Worm (Caenorhabditis elegans) whole organism, young adult: Measurements from ENCODE around the gene fip-7.

Experiments used
- B0019.2 ChIP-seq: fragments of 200-800 bp; sonication (Bioruptor generic); conservative IDR thresholded peaks from 2 replicates; pipeline ENCODE4 v1.3.6; 2022; ENCODE audit warnings: missing genetic modification reagents, missing genetic modification characterization, missing compliant biosample characterization
- F10E7.11 ChIP-seq: sonication (generic microtip); optimal IDR thresholded peaks from 2 replicates; lab custom pipeline; 2017; ENCODE audit warnings: mild to moderate bottlenecking, missing genetic modification characterization, moderate library complexity, missing compliant biosample characterization
- F22D6.2 ChIP-seq: sonication (generic microtip); optimal IDR thresholded peaks from 2 replicates; lab custom pipeline; 2016; ENCODE audit warnings: mild to moderate bottlenecking, missing genetic modification characterization, missing compliant biosample characterization
- Y53F4B.3 ChIP-seq: fragments of 200-800 bp; sonication (Bioruptor generic); IDR thresholded peaks from 2 replicates; pipeline ENCODE4 v1.3.6; 2022; ENCODE audit warnings: missing genetic modification reagents, missing genetic modification characterization, missing compliant biosample characterization
- Y79H2A.3 ChIP-seq: fragments of 200-800 bp; sonication (Bioruptor generic); conservative IDR thresholded peaks from 2 replicates; pipeline ENCODE4 v1.3.6; 2022; ENCODE audit warnings: missing genetic modification reagents, missing genetic modification characterization, missing compliant biosample characterization
- athp-1 ChIP-seq: sonication (generic microtip); optimal IDR thresholded peaks from 2 replicates; lab custom pipeline; 2017; ENCODE audit warnings: mild to moderate bottlenecking, missing genetic modification characterization, missing compliant biosample characterization
- attf-6 ChIP-seq: fragments of 200-800 bp; sonication (Bioruptor generic); IDR thresholded peaks from 2 replicates; pipeline ENCODE4 v1.3.6; 2022; ENCODE audit warnings: missing genetic modification reagents, missing genetic modification characterization, missing compliant biosample characterization
- ccch-3 ChIP-seq: fragments of 200-800 bp; sonication (Bioruptor generic); optimal IDR thresholded peaks from 2 replicates; lab custom pipeline; 2018; ENCODE audit warnings: mild to moderate bottlenecking, missing genetic modification characterization, missing compliant biosample characterization
- cebp-2 ChIP-seq: fragments of 200-800 bp; sonication (Bioruptor generic); IDR thresholded peaks from 2 replicates; pipeline ENCODE4 v1.3.6; 2022; ENCODE audit warnings: missing genetic modification characterization, missing compliant biosample characterization
- ceh-79 ChIP-seq: sonication (generic microtip); optimal IDR thresholded peaks from 2 replicates; lab custom pipeline; 2017; ENCODE audit warnings: mild to moderate bottlenecking, missing genetic modification characterization, missing compliant biosample characterization
- dpff-1 ChIP-seq: sonication (generic microtip); optimal IDR thresholded peaks from 2 replicates; lab custom pipeline; 2017; ENCODE audit warnings: mild to moderate bottlenecking, missing genetic modification characterization, missing compliant biosample characterization
- ekl-4 ChIP-seq: fragments of 200-800 bp; sonication (Bioruptor generic); IDR thresholded peaks from 2 replicates; pipeline ENCODE4 v1.3.6; 2022; ENCODE audit warnings: missing genetic modification reagents, missing genetic modification characterization, missing compliant biosample characterization
- ets-4 ChIP-seq: fragments of 200-800 bp; sonication (Bioruptor generic); optimal IDR thresholded peaks from 2 replicates; lab custom pipeline; 2018; ENCODE audit warnings: mild to moderate bottlenecking, missing genetic modification characterization, missing compliant biosample characterization
- fkh-3 ChIP-seq: sonication (generic microtip); optimal IDR thresholded peaks from 2 replicates; lab custom pipeline; 2016; ENCODE audit warnings: mild to moderate bottlenecking, missing genetic modification characterization, missing compliant biosample characterization
- gei-17 ChIP-seq: fragments of 200-800 bp; sonication (Bioruptor generic); optimal IDR thresholded peaks from 2 replicates; lab custom pipeline; 2018; ENCODE audit warnings: mild to moderate bottlenecking, missing genetic modification characterization, missing compliant biosample characterization
- him-1 ChIP-seq: sonication (generic microtip); optimal IDR thresholded peaks from 2 replicates; lab custom pipeline; 2016; ENCODE audit warnings: missing genotype, missing genetic modification reagents, missing genetic modification characterization, missing compliant biosample characterization
- hmg-20 ChIP-seq: fragments of 200-800 bp; sonication (Bioruptor generic); IDR thresholded peaks from 2 replicates; pipeline ENCODE4 v1.3.6; 2022; ENCODE audit warnings: missing genetic modification reagents, missing genetic modification characterization, missing compliant biosample characterization
- hsf-1 ChIP-seq: fragments of 200-800 bp; sonication (Bioruptor generic); IDR thresholded peaks from 2 replicates; pipeline ENCODE4 v1.3.6; 2022; ENCODE audit warnings: missing genetic modification reagents, missing genetic modification characterization, missing compliant biosample characterization
- lag-1 ChIP-seq: fragments of 200-800 bp; sonication (Bioruptor generic); IDR thresholded peaks from 2 replicates; pipeline ENCODE4 v1.3.6; 2022; ENCODE audit warnings: missing genetic modification reagents, missing genetic modification characterization, missing compliant biosample characterization
- let-526 ChIP-seq: fragments of 200-800 bp; sonication (Bioruptor generic); IDR thresholded peaks from 2 replicates; pipeline ENCODE4 v1.3.6; 2022; ENCODE audit warnings: missing genetic modification reagents, missing genetic modification characterization, missing compliant biosample characterization
- lin-54 ChIP-seq: fragments of 200-800 bp; sonication (Bioruptor generic); optimal IDR thresholded peaks from 2 replicates; lab custom pipeline; 2018; ENCODE audit warnings: mild to moderate bottlenecking, missing genetic modification characterization, missing compliant biosample characterization
- madf-10 ChIP-seq: sonication (generic microtip); optimal IDR thresholded peaks from 2 replicates; lab custom pipeline; 2016; ENCODE audit warnings: mild to moderate bottlenecking, missing genetic modification characterization, missing compliant biosample characterization
- madf-3 ChIP-seq: fragments of 200-800 bp; sonication (Bioruptor generic); IDR thresholded peaks from 2 replicates; pipeline ENCODE4 v1.3.6; 2022; ENCODE audit warnings: missing genetic modification reagents, missing genetic modification characterization, missing compliant biosample characterization
- nfya-1 ChIP-seq: sonication (generic microtip); optimal IDR thresholded peaks from 2 replicates; lab custom pipeline; 2017; ENCODE audit warnings: antibody characterized with exemption, missing compliant biosample characterization, missing genetic modification characterization, borderline replicate concordance; ENCODE audit not compliant: insufficient read depth
- sdz-38 ChIP-seq: sonication (generic microtip); optimal IDR thresholded peaks from 2 replicates; lab custom pipeline; 2016; ENCODE audit warnings: missing genotype, missing genetic modification characterization, missing compliant biosample characterization
- snpc-1.3 ChIP-seq: sonication (generic microtip); optimal IDR thresholded peaks from 2 replicates; lab custom pipeline; 2017; ENCODE audit warnings: missing genetic modification characterization, mild to moderate bottlenecking, missing compliant biosample characterization, antibody characterized with exemption, moderate library complexity, missing genotype, missing genetic modification reagents; ENCODE audit not compliant: insufficient read depth
- snpc-4 ChIP-seq, 5 experiments: fragments of 150-350 bp in 1 of 5; sonication (generic microtip) in 4 of 5; optimal IDR thresholded peaks; 2 replicates each; lab custom pipeline; 2014 to 2018; ENCODE audit warnings: missing genetic modification characterization in 5 of 5, missing biosample characterization in 3 of 5, antibody characterized with exemption in 2 of 5, mild to moderate bottlenecking in 2 of 5, missing compliant biosample characterization in 2 of 5, missing genotype in 2 of 5, moderate library complexity in 2 of 5, missing genetic modification reagents in 1 of 5
- tbp1 ChIP-seq: fragments of 200-800 bp; sonication (Bioruptor generic); optimal IDR thresholded peaks from 2 replicates; lab custom pipeline; 2018; ENCODE audit warnings: mild to moderate bottlenecking, missing genetic modification characterization, missing compliant biosample characterization
- ztf-6 ChIP-seq: fragments of 200-800 bp; sonication (Bioruptor generic); IDR thresholded peaks from 2 replicates; pipeline ENCODE4 v1.3.6; 2022; ENCODE audit warnings: missing genetic modification reagents, missing genetic modification characterization, missing compliant biosample characterization

fip-7 gene

ce11 chrIV:16627676-16628075 is 1.7 kb downstream of the fip-7 start, which contains the start of gene fipr-28:
TSS of gene fipr-28 (plus strand) at chrIV:16627976.
- TF ChIP-seq madf-3: no peak
- TF ChIP-seq Y79H2A.3 (GFP tag; lab: Robert Waterston, UW): no peak
- TF ChIP-seq fkh-3 (tag; lab: Kevin White, UChicago): no peak
- TF ChIP-seq lin-54 (GFP tag; lab: Kevin White, UChicago): no peak
- no peak for TF ChIP-seq ccch-3 (GFP tag; lab: Kevin White, UChicago)
- no peak for TF ChIP-seq hsf-1

- TF ChIP-seq F22D6.2 (tag; lab: Kevin White, UChicago) (no peak), sdz-38 (no peak), madf-10 (tag; lab: Kevin White, UChicago) (no peak), lin-54 (GFP tag; lab: Kevin White, UChicago) (no peak), snpc-1.3 (tag; lab: Kevin White, UChicago) (no peak), dpff-1 (tag; lab: Kevin White, UChicago) (no peak), gei-17 (GFP tag; lab: Kevin White, UChicago) (no peak), F10E7.11 (tag; lab: Kevin White, UChicago) (no peak), athp-1 (no peak), ccch-3 (GFP tag; lab: Kevin White, UChicago) (no peak), B0019.2 (GFP tag; lab: Robert Waterston, UW) (no peak), ztf-6 (GFP tag; lab: Robert Waterston, UW) (no peak), let-526 (GFP tag; lab: Robert Waterston, UW) (no peak), him-1 (no peak)
Measured at ce11 chrIV:16629090-16629489, 3.1 kb downstream of the fip-7 start, which contains the start of gene Y51H4A.936. TSS of gene Y51H4A.936 (plus strand) at chrIV:16629390.

- TF ChIP-seq snpc-4 (GFP tag; optimal IDR thresholded peaks at IDR 0.05; lab: Kevin White, UChicago): no peak
- TF ChIP-seq snpc-4 (tag; optimal IDR thresholded peaks at IDR 0.05; lab: Kevin White, UChicago): peak in 1 of 4 experiments; percentile 44
- TF ChIP-seq hmg-20: no peak
- 0 out of 2 replicates have a peak, but pooled peaks have one; percentile 15 for TF ChIP-seq attf-6
- no peak for TF ChIP-seq ekl-4
- TF ChIP-seq hsf-1: no peak
Measured at ce11 chrIV:16629815-16630214, 3.8 kb downstream of the fip-7 start.

ce11 chrIV:16630622-16631021 is 4.6 kb downstream of the fip-7 start, which contains the start of gene fipr-27:
TSS of gene fipr-27 (plus strand) at chrIV:16630922.
- TF ChIP-seq tbp1 (GFP tag; lab: Kevin White, UChicago): no peak
- no peak for TF ChIP-seq ets-4 (GFP tag; lab: Kevin White, UChicago)
- TF ChIP-seq cebp-2 (GFP tag; lab: Robert Waterston, UW): no peak
- no peak for TF ChIP-seq ekl-4

- TF ChIP-seq nfya-1 (tag; lab: Kevin White, UChicago) (no peak), lag-1 (no peak), Y53F4B.3 (GFP tag; lab: Robert Waterston, UW) (no peak), ceh-79 (tag; lab: Kevin White, UChicago) (no peak)
Measured at ce11 chrIV:16643782-16644181, 17.8 kb downstream of the fip-7 start.
